Comparison of ENCODE assay signal across 1 fruit fly cellular context in genomic region chrX:13208075-13208474, dm6.
TF ChIP-seq lines count a peak whose summit lies in the region.

No protein-coding gene starts in this region.

TF ChIP-seq in whole organism, embryonic, 481 proteins besides CTCF, POLR2A, EP300 and RAD21 (continued from another document and continues in another):
- TF ChIP-seq CG6272 (GFP tag; IDR thresholded peaks at IDR 0.05; lab: Robert Waterston, UW) = no peak
- no peak for TF ChIP-seq sna (GFP tag; IDR thresholded peaks at IDR 0.05; lab: Robert Waterston, UW; ENCODE audit: partially characterized antibody)
- peak; percentile 29; the same call in 1 of the 3 replicates for TF ChIP-seq row (GFP tag; IDR thresholded peaks at IDR 0.05; lab: Robert Waterston, UW)
- no peak for TF ChIP-seq CG30403 (GFP tag; optimal IDR thresholded peaks at IDR 0.05; lab: Kevin White, UChicago)
- no peak for TF ChIP-seq Dbx (GFP tag; IDR thresholded peaks at IDR 0.05; lab: Robert Waterston, UW)
- TF ChIP-seq slp2 (GFP tag; optimal IDR thresholded peaks at IDR 0.05; lab: Kevin White, UChicago) = no peak
- no peak for TF ChIP-seq tup (GFP tag; optimal IDR thresholded peaks at IDR 0.05; lab: Kevin White, UChicago)
- no peak for TF ChIP-seq Ets65A (GFP tag; lab: Kevin White, UChicago)
- no peak for TF ChIP-seq tio (GFP tag; optimal IDR thresholded peaks at IDR 0.05; lab: Kevin White, UChicago)
- no peak for TF ChIP-seq Atf6 (GFP tag; IDR thresholded peaks at IDR 0.05; lab: Robert Waterston, UW)
- no peak for TF ChIP-seq cg (GFP tag; optimal IDR thresholded peaks at IDR 0.05; lab: Kevin White, UChicago)
- TF ChIP-seq CG1647 (GFP tag; optimal IDR thresholded peaks at IDR 0.05; lab: Kevin White, UChicago) = no peak
- no peak for TF ChIP-seq Dip2 (GFP tag; IDR thresholded peaks at IDR 0.05; lab: Robert Waterston, UW)
- TF ChIP-seq CG3847 (GFP tag; IDR thresholded peaks at IDR 0.05; lab: Robert Waterston, UW) = no peak
- no peak for TF ChIP-seq CG31388 (GFP tag; optimal IDR thresholded peaks at IDR 0.05; lab: Kevin White, UChicago)
- TF ChIP-seq sens-2 (GFP tag; IDR thresholded peaks at IDR 0.05; lab: Robert Waterston, UW) = no peak
- no peak for TF ChIP-seq CG16779 (GFP tag; IDR thresholded peaks at IDR 0.05; lab: Robert Waterston, UW)
- TF ChIP-seq CG12744 (GFP tag; optimal IDR thresholded peaks at IDR 0.05; lab: Kevin White, UChicago) = no peak
- no peak for TF ChIP-seq GATAe (GFP tag; conservative IDR thresholded peaks at IDR 0.05; lab: Robert Waterston, UW)
- TF ChIP-seq eve (GFP tag; optimal IDR thresholded peaks at IDR 0.05; lab: Kevin White, UChicago) = no peak
- TF ChIP-seq Kr (GFP tag; optimal IDR thresholded peaks at IDR 0.05; lab: Kevin White, UChicago) = no peak
- TF ChIP-seq CG4854 (GFP tag; optimal IDR thresholded peaks at IDR 0.05; lab: Kevin White, UChicago) = no peak
- no peak for TF ChIP-seq CG3838 (GFP tag; optimal IDR thresholded peaks at IDR 0.05; lab: Kevin White, UChicago)
- TF ChIP-seq Deaf1 (tag; optimal IDR thresholded peaks at IDR 0.05; lab: Kevin White, UChicago) = no peak
- TF ChIP-seq bbx (GFP tag; IDR thresholded peaks at IDR 0.05; lab: Robert Waterston, UW; ENCODE audit: partially characterized antibody) = no peak
- no peak for TF ChIP-seq otp (GFP tag; IDR thresholded peaks at IDR 0.05; lab: Robert Waterston, UW)
- TF ChIP-seq CG10209 (GFP tag; optimal IDR thresholded peaks at IDR 0.05; lab: Kevin White, UChicago) = peak; percentile 33
- TF ChIP-seq vnd (GFP tag; IDR thresholded peaks at IDR 0.05; lab: Robert Waterston, UW; ENCODE audit: partially characterized antibody) = no peak
- TF ChIP-seq CG15514 (GFP tag; optimal IDR thresholded peaks at IDR 0.05; lab: Kevin White, UChicago) = no peak
- TF ChIP-seq CG10654 (GFP tag; optimal IDR thresholded peaks at IDR 0.05; lab: Kevin White, UChicago) = no peak
- no peak for TF ChIP-seq TFAM (GFP tag; optimal IDR thresholded peaks at IDR 0.05; lab: Kevin White, UChicago)
- no peak for TF ChIP-seq Dp (GFP tag; optimal IDR thresholded peaks at IDR 0.05; lab: Kevin White, UChicago)
- TF ChIP-seq CG9609 (GFP tag; optimal IDR thresholded peaks at IDR 0.05; lab: Kevin White, UChicago) = no peak
- no peak for TF ChIP-seq CG42726 (GFP tag; IDR thresholded peaks at IDR 0.05; lab: Robert Waterston, UW; ENCODE audit: partially characterized antibody)
- TF ChIP-seq Tbp (GFP tag; optimal IDR thresholded peaks at IDR 0.05; lab: Kevin White, UChicago) = no peak
- TF ChIP-seq Lim3 (GFP tag; IDR thresholded peaks at IDR 0.05; lab: Robert Waterston, UW) = no peak
- TF ChIP-seq CG11560 (tag; IDR thresholded peaks at IDR 0.05; lab: Robert Waterston, UW) = no peak
- no peak for TF ChIP-seq peb (GFP tag; IDR thresholded peaks at IDR 0.05; lab: Robert Waterston, UW)
- peak; percentile 29 for TF ChIP-seq CG10267 (tag; optimal IDR thresholded peaks at IDR 0.05; lab: Kevin White, UChicago)
- TF ChIP-seq Chrac-16 (GFP tag; optimal IDR thresholded peaks at IDR 0.05; lab: Kevin White, UChicago) = no peak
- TF ChIP-seq Lpt (GFP tag; optimal IDR thresholded peaks at IDR 0.05; lab: Kevin White, UChicago) = no peak
- no peak for TF ChIP-seq chn (GFP tag; optimal IDR thresholded peaks at IDR 0.05; lab: Kevin White, UChicago)
- TF ChIP-seq CG5953 (GFP tag; IDR thresholded peaks at IDR 0.05; lab: Robert Waterston, UW) = no peak
- TF ChIP-seq CG4617 (GFP tag; optimal IDR thresholded peaks at IDR 0.05; lab: Kevin White, UChicago; ENCODE audit: borderline replicate concordance) = no peak
- no peak for TF ChIP-seq CG17186 (GFP tag; optimal IDR thresholded peaks at IDR 0.05; lab: Kevin White, UChicago)
- TF ChIP-seq org-1 (GFP tag; optimal IDR thresholded peaks at IDR 0.05; lab: Kevin White, UChicago) = no peak
- no peak for TF ChIP-seq sc (optimal IDR thresholded peaks at IDR 0.05; lab: Kevin White, UChicago)
- TF ChIP-seq sc (GFP tag; optimal IDR thresholded peaks at IDR 0.05; lab: Kevin White, UChicago) = peak; percentile 0
- TF ChIP-seq E2f2 (GFP tag; IDR thresholded peaks at IDR 0.05; lab: Robert Waterston, UW) = no peak
- TF ChIP-seq chinmo (GFP tag; IDR thresholded peaks at IDR 0.05; lab: Robert Waterston, UW; ENCODE audit: partially characterized antibody) = no peak
- TF ChIP-seq CG18599 (GFP tag; optimal IDR thresholded peaks at IDR 0.05; lab: Kevin White, UChicago) = peak; percentile 74
- no peak for TF ChIP-seq CG17802 (tag; optimal IDR thresholded peaks at IDR 0.05; lab: Kevin White, UChicago)
- TF ChIP-seq C15 (GFP tag; IDR thresholded peaks at IDR 0.05; lab: Robert Waterston, UW) = no peak
- no peak for TF ChIP-seq pita (GFP tag; optimal IDR thresholded peaks at IDR 0.05; lab: Kevin White, UChicago)
- TF ChIP-seq CG5245 (GFP tag; optimal IDR thresholded peaks at IDR 0.05; lab: Kevin White, UChicago) = no peak
- TF ChIP-seq CG3726 (GFP tag; IDR thresholded peaks at IDR 0.05; lab: Robert Waterston, UW) = no peak
- peak; percentile 15 for TF ChIP-seq trem (tag; optimal IDR thresholded peaks at IDR 0.05; lab: Kevin White, UChicago)
- no peak for TF ChIP-seq Optix (GFP tag; IDR thresholded peaks at IDR 0.05; lab: Robert Waterston, UW)
- no peak for TF ChIP-seq CG3163 (GFP tag; optimal IDR thresholded peaks at IDR 0.05; lab: Kevin White, UChicago)
- TF ChIP-seq Camta (GFP tag; optimal IDR thresholded peaks at IDR 0.05; lab: Kevin White, UChicago) = no peak
- no peak for TF ChIP-seq CG13894 (tag; optimal IDR thresholded peaks at IDR 0.05; lab: Kevin White, UChicago)
- no peak for TF ChIP-seq CG16813 (GFP tag; IDR thresholded peaks at IDR 0.05; lab: Robert Waterston, UW; ENCODE audit: partially characterized antibody)
- TF ChIP-seq CHES-1-like (GFP tag; optimal IDR thresholded peaks at IDR 0.05; lab: Kevin White, UChicago) = no peak
- TF ChIP-seq Asciz (GFP tag; optimal IDR thresholded peaks at IDR 0.05; lab: Kevin White, UChicago) = peak; percentile 0
- TF ChIP-seq Dad (GFP tag; optimal IDR thresholded peaks at IDR 0.05; lab: Kevin White, UChicago) = no peak
- no peak for TF ChIP-seq en (GFP tag; optimal IDR thresholded peaks at IDR 0.05; lab: Kevin White, UChicago)
- no peak for TF ChIP-seq pum (GFP tag; optimal IDR thresholded peaks at IDR 0.05; lab: Kevin White, UChicago)
- peak; percentile 53 for TF ChIP-seq CG12391 (tag; optimal IDR thresholded peaks at IDR 0.05; lab: Kevin White, UChicago)
- TF ChIP-seq Taf1 (GFP tag; IDR thresholded peaks at IDR 0.05; lab: Robert Waterston, UW) = no peak
- no peak for TF ChIP-seq shn (GFP tag; optimal IDR thresholded peaks at IDR 0.05; lab: Kevin White, UChicago)
- peak; percentile 52 for TF ChIP-seq phol (tag; optimal IDR thresholded peaks at IDR 0.05; lab: Kevin White, UChicago)
- no peak for TF ChIP-seq ab (GFP tag; optimal IDR thresholded peaks at IDR 0.05; lab: Kevin White, UChicago)
- TF ChIP-seq HLHmδ (GFP tag; optimal IDR thresholded peaks at IDR 0.05; lab: Kevin White, UChicago) = no peak
- TF ChIP-seq CG3281 (GFP tag; optimal IDR thresholded peaks at IDR 0.05; lab: Kevin White, UChicago) = peak; percentile 37
- peak; percentile 57 for TF ChIP-seq PHDP (tag; optimal IDR thresholded peaks at IDR 0.05; lab: Kevin White, UChicago)
- no peak for TF ChIP-seq Neu2 (GFP tag; optimal IDR thresholded peaks at IDR 0.05; lab: Kevin White, UChicago; ENCODE audit: borderline replicate concordance)
- TF ChIP-seq tll (GFP tag; optimal IDR thresholded peaks at IDR 0.05; lab: Kevin White, UChicago) = no peak
- TF ChIP-seq gem (tag; optimal IDR thresholded peaks at IDR 0.05; lab: Kevin White, UChicago) = peak; percentile 72
- no peak for TF ChIP-seq sqz (GFP tag; optimal IDR thresholded peaks at IDR 0.05; lab: Kevin White, UChicago)
- TF ChIP-seq Fer3 (tag; optimal IDR thresholded peaks at IDR 0.05; lab: Kevin White, UChicago) = no peak
- TF ChIP-seq mld (GFP tag; IDR thresholded peaks at IDR 0.05; lab: Robert Waterston, UW; ENCODE audit: partially characterized antibody) = no peak
- TF ChIP-seq Hr51 (GFP tag; optimal IDR thresholded peaks at IDR 0.05; lab: Kevin White, UChicago) = peak in 1 of 2 experiments; percentile 61
- peak; percentile 21 for TF ChIP-seq CG12659 (GFP tag; optimal IDR thresholded peaks at IDR 0.05; lab: Kevin White, UChicago)
- TF ChIP-seq jigr1 (GFP tag; IDR thresholded peaks at IDR 0.05; lab: Robert Waterston, UW) = no peak
- TF ChIP-seq al (GFP tag; IDR thresholded peaks at IDR 0.05; lab: Robert Waterston, UW) = no peak
- no peak for TF ChIP-seq esg (GFP tag; conservative IDR thresholded peaks at IDR 0.05; lab: Robert Waterston, UW)
- no peak for TF ChIP-seq Sry-δ (GFP tag; optimal IDR thresholded peaks at IDR 0.05; lab: Kevin White, UChicago)
- TF ChIP-seq CG6854 (GFP tag; optimal IDR thresholded peaks at IDR 0.05; lab: Kevin White, UChicago) = peak; percentile 13
- TF ChIP-seq pnt (GFP tag; optimal IDR thresholded peaks at IDR 0.05; lab: Kevin White, UChicago) = no peak
- TF ChIP-seq CG17612 (GFP tag; IDR thresholded peaks at IDR 0.05; lab: Robert Waterston, UW) = no peak
- TF ChIP-seq NK7.1 (GFP tag; optimal IDR thresholded peaks at IDR 0.05; lab: Kevin White, UChicago) = no peak
- no peak for TF ChIP-seq chm (GFP tag; IDR thresholded peaks at IDR 0.05; lab: Robert Waterston, UW)
- no peak; the same call in 2 of the 3 replicates for TF ChIP-seq croc (GFP tag; conservative IDR thresholded peaks at IDR 0.05; lab: Robert Waterston, UW)
- no peak for TF ChIP-seq CG11696 (GFP tag; IDR thresholded peaks at IDR 0.05; lab: Robert Waterston, UW)
- no peak for TF ChIP-seq CG9797 (GFP tag; optimal IDR thresholded peaks at IDR 0.05; lab: Kevin White, UChicago)
- no peak for TF ChIP-seq pros (GFP tag; optimal IDR thresholded peaks at IDR 0.05; lab: Kevin White, UChicago)
- TF ChIP-seq CG13424 (tag; optimal IDR thresholded peaks at IDR 0.05; lab: Kevin White, UChicago) = peak; percentile 54
- peak; percentile 28 for TF ChIP-seq sens (GFP tag; lab: Kevin White, UChicago)
- peak; percentile 22 for TF ChIP-seq CG18619 (GFP tag; optimal IDR thresholded peaks at IDR 0.05; lab: Kevin White, UChicago)
- no peak for TF ChIP-seq twi (tag; optimal IDR thresholded peaks at IDR 0.05; lab: Kevin White, UChicago)
- TF ChIP-seq CG18476 (GFP tag; optimal IDR thresholded peaks at IDR 0.05; lab: Kevin White, UChicago) = no peak
- TF ChIP-seq CG10543 (GFP tag; optimal IDR thresholded peaks at IDR 0.05; lab: Kevin White, UChicago) = no peak
- TF ChIP-seq tgo (GFP tag; IDR thresholded peaks at IDR 0.05; lab: Robert Waterston, UW) = no peak
- TF ChIP-seq CG10147 (GFP tag; optimal IDR thresholded peaks at IDR 0.05; lab: Kevin White, UChicago) = no peak
- TF ChIP-seq mam (GFP tag; optimal IDR thresholded peaks at IDR 0.05; lab: Kevin White, UChicago) = no peak
- no peak for TF ChIP-seq CG5180 (GFP tag; optimal IDR thresholded peaks at IDR 0.05; lab: Kevin White, UChicago)
- TF ChIP-seq seq (GFP tag; IDR thresholded peaks at IDR 0.05; lab: Robert Waterston, UW) = no peak
- no peak for TF ChIP-seq Side (GFP tag; optimal IDR thresholded peaks at IDR 0.05; lab: Kevin White, UChicago)
- TF ChIP-seq Nf-YC (tag; optimal IDR thresholded peaks at IDR 0.05; lab: Kevin White, UChicago) = no peak
- no peak for TF ChIP-seq gce (GFP tag; IDR thresholded peaks at IDR 0.05; lab: Robert Waterston, UW)
- TF ChIP-seq CG6689 (GFP tag; IDR thresholded peaks at IDR 0.05; lab: Robert Waterston, UW) = no peak
- TF ChIP-seq dmrt11E (tag; optimal IDR thresholded peaks at IDR 0.05; lab: Kevin White, UChicago) = peak; percentile 10
- TF ChIP-seq Oaz (GFP tag; IDR thresholded peaks at IDR 0.05; lab: Robert Waterston, UW) = no peak
- no peak for TF ChIP-seq kay (GFP tag; optimal IDR thresholded peaks at IDR 0.05; lab: Kevin White, UChicago)
- TF ChIP-seq mirr (GFP tag; optimal IDR thresholded peaks at IDR 0.05; lab: Kevin White, UChicago) = no peak
- TF ChIP-seq Awh (GFP tag; IDR thresholded peaks at IDR 0.05; lab: Robert Waterston, UW) = no peak
- TF ChIP-seq CG6813 (GFP tag; optimal IDR thresholded peaks at IDR 0.05; lab: Kevin White, UChicago) = peak; percentile 37
- peak; percentile 51 for TF ChIP-seq lab (GFP tag; optimal IDR thresholded peaks at IDR 0.05; lab: Kevin White, UChicago)
- TF ChIP-seq HLH4C (GFP tag; IDR thresholded peaks at IDR 0.05; lab: Robert Waterston, UW; ENCODE audit: partially characterized antibody) = no peak
- no peak for TF ChIP-seq zen2 (GFP tag; IDR thresholded peaks at IDR 0.05; lab: Robert Waterston, UW; ENCODE audit: partially characterized antibody)
- no peak for TF ChIP-seq ken (GFP tag; IDR thresholded peaks at IDR 0.05; lab: Robert Waterston, UW)
- no peak for TF ChIP-seq stc (GFP tag; IDR thresholded peaks at IDR 0.05; lab: Robert Waterston, UW)
- no peak for TF ChIP-seq NC2α (GFP tag; optimal IDR thresholded peaks at IDR 0.05; lab: Kevin White, UChicago)
- no peak for TF ChIP-seq CG32532 (GFP tag; IDR thresholded peaks at IDR 0.05; lab: Robert Waterston, UW)
- no peak for TF ChIP-seq trh (GFP tag; optimal IDR thresholded peaks at IDR 0.05; lab: Kevin White, UChicago)
- TF ChIP-seq fd102C (GFP tag; optimal IDR thresholded peaks at IDR 0.05; lab: Kevin White, UChicago) = no peak
- peak; percentile 16 for TF ChIP-seq caup (GFP tag; optimal IDR thresholded peaks at IDR 0.05; lab: Kevin White, UChicago; ENCODE audit: severe bottlenecking)
- no peak for TF ChIP-seq CG12236 (GFP tag; optimal IDR thresholded peaks at IDR 0.05; lab: Kevin White, UChicago)
- TF ChIP-seq fd64A (GFP tag; optimal IDR thresholded peaks at IDR 0.05; lab: Kevin White, UChicago) = no peak
- TF ChIP-seq tap (tag; optimal IDR thresholded peaks at IDR 0.05; lab: Kevin White, UChicago) = peak; percentile 9
- TF ChIP-seq gt (GFP tag; IDR thresholded peaks at IDR 0.05; lab: Robert Waterston, UW) = no peak
- TF ChIP-seq lilli (GFP tag; optimal IDR thresholded peaks at IDR 0.05; lab: Kevin White, UChicago) = no peak
- TF ChIP-seq CG1024 (GFP tag; IDR thresholded peaks at IDR 0.05; lab: Robert Waterston, UW) = no peak
- no peak for TF ChIP-seq H2.0 (GFP tag; IDR thresholded peaks at IDR 0.05; lab: Robert Waterston, UW)
- TF ChIP-seq jumu (GFP tag; optimal IDR thresholded peaks at IDR 0.05; lab: Kevin White, UChicago) = no peak
- TF ChIP-seq bowl (GFP tag; IDR thresholded peaks at IDR 0.05; lab: Robert Waterston, UW) = no peak
- no peak for TF ChIP-seq E2f1 (GFP tag; IDR thresholded peaks at IDR 0.05; lab: Robert Waterston, UW)
- TF ChIP-seq h (optimal IDR thresholded peaks at IDR 0.05; lab: Kevin White, UChicago) = no peak
- TF ChIP-seq CG7357 (GFP tag; IDR thresholded peaks at IDR 0.05; lab: Robert Waterston, UW) = no peak
- TF ChIP-seq CG2202 (tag; optimal IDR thresholded peaks at IDR 0.05; lab: Kevin White, UChicago) = no peak
